Worm (Caenorhabditis elegans): Measurements from ENCODE around the gene F22E12.3.

DNA sequence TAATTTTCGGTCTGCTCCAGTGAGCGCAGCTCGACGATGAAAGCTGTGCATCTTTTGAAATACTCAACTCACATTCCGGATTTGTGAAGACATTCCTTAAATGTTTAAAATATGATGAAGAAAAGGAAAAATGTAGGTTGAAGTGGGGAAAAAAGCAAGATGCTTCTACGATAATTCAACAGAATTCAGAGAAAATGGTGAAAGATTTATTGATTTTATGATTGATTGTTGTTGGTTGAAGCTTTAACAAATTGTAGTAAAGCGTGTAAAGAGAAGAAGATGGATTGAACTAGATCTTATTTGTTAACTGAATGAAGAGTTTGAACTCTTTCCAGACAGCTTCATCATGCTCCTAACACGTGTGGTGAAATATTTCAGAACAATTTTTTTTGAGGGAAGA is 26.8 kb upstream of the F22E12.3 start, which contains the start of gene ncx-5:
- TF ChIP-seq klf-2 (GFP tag; conservative IDR thresholded peaks at IDR 0.05) (no peak), ztf-23 (GFP tag; IDR thresholded peaks at IDR 0.05) (no peak), T22C8.4 (GFP tag; IDR thresholded peaks at IDR 0.05) (no peak), med-1 (GFP tag; optimal IDR thresholded peaks at IDR 0.05; ENCODE audit: insufficient read depth) (no peak), flt-1 (GFP tag; IDR thresholded peaks at IDR 0.05) (no peak), cog-1 (tag; optimal IDR thresholded peaks at IDR 0.05) (no peak)

Measured in whole organism, midembryonic.